Fruit fly (Drosophila melanogaster) ovary, adult (tissue): Measurements from ENCODE around the gene Axn.

Experiments
- CG17801 ChIP-seq: fragments of 200-800 bp; optimal IDR thresholded peaks from 2 replicates; lab custom pipeline; 2019; ENCODE audit warnings: missing biosample characterization, mild to moderate bottlenecking, missing genetic modification characterization, moderate library complexity; ENCODE audit not compliant: partially characterized antibody

Gene Axn

DNA sequence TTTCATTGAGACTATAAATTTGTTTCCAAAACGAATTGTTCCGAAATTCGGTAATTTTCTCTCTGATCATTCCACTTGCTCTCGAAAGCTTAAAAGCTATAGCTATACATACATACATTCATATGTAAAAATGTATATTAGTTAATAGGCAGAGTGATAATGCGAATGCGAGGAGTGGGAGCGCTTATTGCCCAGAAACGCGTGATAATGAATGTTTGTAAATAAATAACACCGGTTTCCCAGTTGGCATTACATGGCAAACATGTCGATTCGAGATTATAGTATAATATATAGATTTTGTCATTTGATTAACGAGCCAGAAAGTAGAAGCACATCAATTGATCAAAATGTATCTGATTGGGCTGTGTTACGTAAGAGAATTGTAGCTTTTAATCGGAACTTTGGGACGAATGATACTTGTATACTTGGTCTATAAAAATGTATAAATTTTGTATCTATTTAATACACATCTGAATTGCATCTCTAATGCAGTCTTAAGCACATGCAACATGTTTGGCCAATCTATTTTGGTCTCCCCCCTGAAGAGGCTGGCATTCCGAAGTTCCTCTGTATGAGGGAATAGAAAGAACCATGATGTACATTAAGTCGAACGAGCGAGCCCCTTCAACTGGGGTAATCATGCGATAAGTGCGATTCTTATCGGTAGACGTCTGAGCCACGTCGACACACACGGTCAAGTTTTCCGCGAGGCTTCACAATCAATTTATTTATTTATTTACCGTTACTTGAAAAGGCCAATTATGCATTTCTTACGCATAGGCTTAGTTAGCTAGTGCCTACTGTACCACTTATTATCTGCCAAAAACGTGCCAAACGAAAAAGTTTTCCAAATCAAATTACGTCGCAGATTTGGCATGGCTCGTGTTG, 9.8 kb upstream of the Axn start:
- TF ChIP-seq CG17801 (GFP tag; lab: Kevin White, UChicago), result no peak

DNA sequence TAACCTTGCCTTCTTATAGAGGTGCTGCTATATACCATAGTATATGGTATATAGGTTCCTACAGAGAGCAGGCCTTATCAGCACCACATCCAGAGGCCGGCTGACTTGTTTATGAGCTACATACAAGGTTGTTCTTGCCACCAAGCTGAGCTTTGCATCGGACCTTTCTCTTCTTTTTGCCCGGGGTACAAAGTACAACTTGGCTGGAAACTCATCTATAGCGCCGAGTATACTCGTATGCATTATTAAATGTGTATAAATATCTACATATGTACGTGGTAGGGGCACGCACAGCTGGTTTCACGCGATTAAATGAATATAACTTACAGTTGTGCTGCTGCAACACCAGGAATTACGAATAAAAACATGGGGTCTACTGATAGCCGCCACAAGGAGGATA, 8.7 kb upstream of the Axn start:
- no peak for TF ChIP-seq CG17801 (GFP tag; lab: Kevin White, UChicago)

- TF ChIP-seq CG17801 (GFP tag; lab: Kevin White, UChicago), result no peak
Observed at dm6 chr3R:30014480-30014879, 8.2 kb upstream of the Axn start.

DNA sequence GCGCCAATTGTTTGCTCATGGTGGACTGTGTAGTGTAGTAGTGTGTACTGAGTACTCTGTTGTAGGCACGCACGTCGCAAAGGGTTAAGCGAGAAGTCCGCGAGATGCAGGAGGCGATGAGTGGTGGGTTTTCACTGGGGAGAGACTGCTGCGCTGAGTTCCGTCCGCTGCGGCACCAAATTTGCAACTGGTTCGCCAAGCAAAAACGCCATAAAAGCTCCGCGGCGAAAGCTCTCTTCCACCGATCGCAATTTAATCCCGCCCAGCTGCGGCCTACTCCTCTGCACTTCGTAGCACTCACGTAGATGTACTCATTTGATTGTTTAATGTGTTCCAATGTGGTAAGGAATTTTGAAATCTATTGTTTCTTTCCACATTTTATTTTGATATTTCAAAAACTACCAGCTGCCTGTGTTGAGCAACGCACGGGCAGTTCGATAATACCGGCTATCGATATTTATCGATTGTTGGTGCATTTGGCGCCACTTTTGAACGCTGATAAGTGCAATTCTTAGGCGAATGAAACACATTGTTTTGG, 7.6 kb upstream of the Axn start, which contains the start of gene CG7920:
CG7920 (minus strand) TSS at position 308 of the 538 bp plus-strand sequence.
- peak; percentile 60 for TF ChIP-seq CG17801 (GFP tag; lab: Kevin White, UChicago)

- no peak for TF ChIP-seq CG17801 (GFP tag; lab: Kevin White, UChicago)
Observed at dm6 chr3R:30021009-30021408, 1.6 kb upstream of the Axn start.

DNA sequence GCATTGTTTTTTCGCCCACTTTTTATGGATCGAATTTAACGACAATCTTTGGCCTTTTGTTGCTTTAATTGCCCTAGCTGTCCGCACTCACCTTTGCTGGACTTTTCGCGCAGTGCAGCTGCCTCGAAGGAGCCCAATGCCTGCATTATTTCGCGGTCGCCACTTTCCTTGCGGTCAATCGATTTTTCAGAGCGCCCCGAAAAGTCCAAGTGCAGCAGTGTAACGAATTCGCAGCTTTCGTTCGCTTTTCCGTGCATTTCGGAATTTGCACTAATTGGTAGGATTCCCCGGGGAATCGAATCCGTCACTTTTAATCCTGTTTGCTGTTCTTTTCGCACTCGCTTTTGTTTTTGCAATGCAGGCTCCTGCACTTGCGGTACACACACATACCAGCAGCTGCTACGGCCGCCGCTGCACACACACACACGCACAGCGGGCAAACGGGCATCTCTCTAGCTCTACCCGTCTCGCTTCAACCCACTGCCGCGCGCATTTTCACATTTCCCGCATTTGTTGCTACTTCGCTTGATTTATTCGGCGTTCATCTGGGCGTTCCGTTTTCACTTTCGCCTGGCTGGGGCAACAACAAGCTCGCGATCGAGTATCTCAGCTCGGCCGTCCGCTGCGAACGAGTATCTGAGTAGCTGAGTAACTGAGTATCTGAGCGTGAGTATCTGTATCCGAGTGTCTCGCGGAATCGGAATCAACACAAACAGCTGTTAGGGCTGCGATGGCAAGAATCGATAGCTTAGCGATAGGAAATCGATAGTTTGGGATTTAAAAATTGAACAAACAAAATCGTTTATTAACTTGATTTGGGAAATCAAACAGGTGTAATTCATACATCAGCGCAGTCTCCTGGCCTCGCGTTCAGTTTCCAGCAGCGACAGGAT, 837 bp upstream of the Axn start, which contains the start of gene Mgat2:
Mgat2 (minus strand) TSS at position 663 of the 893 bp plus-strand sequence.
- TF ChIP-seq CG17801 (GFP tag; lab: Kevin White, UChicago), result peak; percentile 36

dm6 chr3R:30023445-30023844, 803 bp downstream of the Axn start:
- no peak for TF ChIP-seq CG17801 (GFP tag; lab: Kevin White, UChicago)

DNA sequence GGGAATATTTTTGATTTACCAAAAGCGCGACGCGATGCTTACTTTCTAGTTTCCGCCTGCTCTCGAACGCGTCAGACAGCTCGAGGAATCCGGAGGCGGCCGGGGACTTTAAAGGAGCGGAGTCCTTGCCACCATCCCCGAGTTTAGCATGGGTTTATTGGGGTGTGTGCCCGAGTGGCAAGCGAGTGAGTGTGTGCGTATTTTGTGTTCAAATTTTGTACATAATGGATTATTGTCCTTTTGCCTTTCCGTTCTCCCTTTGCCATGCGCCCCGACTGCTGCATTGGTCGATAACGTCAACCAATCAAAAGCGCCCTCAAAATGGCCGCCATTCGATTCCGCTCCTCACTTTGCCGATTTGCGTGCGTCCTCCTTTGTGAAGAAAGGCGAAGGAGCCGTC, 7.4 kb downstream of the Axn start:
- TF ChIP-seq CG17801 (GFP tag; lab: Kevin White, UChicago), result no peak

DNA sequence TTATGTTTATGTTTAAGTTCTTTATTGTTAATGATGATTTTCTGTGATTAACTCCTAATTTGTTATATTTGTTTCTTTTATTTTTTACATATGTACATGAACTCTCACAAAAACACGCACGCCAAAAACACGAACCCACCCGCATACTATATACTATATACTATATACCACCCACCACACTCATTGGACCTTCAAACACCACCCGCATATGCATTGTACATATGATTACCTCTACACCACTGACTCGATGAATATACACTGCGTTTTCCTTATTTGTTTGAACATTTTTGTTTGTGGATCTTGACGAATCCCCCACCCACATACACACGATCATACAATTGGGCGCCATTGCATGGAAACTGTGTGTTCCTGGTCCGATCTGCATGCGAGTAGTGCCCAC, 9.6 kb downstream of the Axn start:
- TF ChIP-seq CG17801 (GFP tag; lab: Kevin White, UChicago), result no peak

- TF ChIP-seq CG17801 (GFP tag; lab: Kevin White, UChicago), result no peak
Observed at dm6 chr3R:30036609-30037008, 14.0 kb downstream of the Axn start, which contains the start of gene ZIPIC. Gene ZIPIC, minus strand, starts transcription at chr3R:30036870.

DNA sequence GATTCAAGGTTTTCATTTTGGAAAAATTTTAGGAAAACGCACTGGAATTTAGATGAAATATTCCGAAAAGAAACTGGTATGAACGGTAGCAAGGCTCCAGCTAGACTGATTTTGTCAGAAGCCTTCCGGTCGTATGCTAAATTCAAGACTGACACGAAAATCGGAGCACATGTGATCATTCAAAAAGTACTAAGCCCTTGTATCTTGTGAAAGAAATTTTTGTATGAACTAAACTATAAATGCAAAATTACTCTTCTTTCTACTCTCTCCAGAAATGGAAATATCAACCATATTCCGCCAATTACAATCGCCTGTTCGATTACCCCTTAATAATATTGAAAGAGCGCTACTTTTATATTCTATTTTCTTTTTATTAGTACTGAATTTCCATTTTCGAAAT, 15.0 kb downstream of the Axn start, which contains the start of gene ocn:
ocn (minus strand) TSS at position 101 of the 400 bp plus-strand sequence.
- TF ChIP-seq CG17801 (GFP tag; lab: Kevin White, UChicago), result no peak

DNA sequence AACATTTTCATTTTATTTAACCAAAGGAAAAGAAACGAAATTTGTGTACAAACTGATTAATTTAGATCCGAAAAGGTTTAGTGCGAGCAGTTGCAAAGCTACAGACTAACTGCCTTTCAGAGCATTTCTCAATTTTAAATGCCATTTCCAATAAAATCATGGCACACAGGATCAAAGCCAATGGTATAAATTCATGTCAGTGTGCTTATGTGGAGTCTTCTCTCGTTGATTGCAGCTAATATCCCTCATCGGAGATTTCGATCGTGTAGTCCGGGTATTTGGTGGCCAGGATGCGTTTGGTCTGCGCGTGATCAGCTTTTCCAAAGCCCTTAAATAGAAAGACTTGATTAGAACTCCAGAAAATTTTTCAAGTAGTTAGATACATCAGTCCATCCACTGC, 16.0 kb downstream of the Axn start, which contains the start of gene janB:
janB (minus strand) TSS at position 101 of the 400 bp plus-strand sequence.
- TF ChIP-seq CG17801 (GFP tag; lab: Kevin White, UChicago), result no peak

dm6 chr3R:30039494-30039893, 16.9 kb downstream of the Axn start, which contains the start of the genes janA, Sry-alpha and Sry-beta:
Gene janA, minus strand, starts transcription at chr3R:30039533.
Gene Sry-alpha, plus strand, starts transcription at chr3R:30039719.
Gene Sry-beta, plus strand, starts transcription at chr3R:30039719.
- TF ChIP-seq CG17801 (GFP tag; lab: Kevin White, UChicago), result no peak

dm6 chr3R:30040879-30041278, 18.2 kb downstream of the Axn start:
- TF ChIP-seq CG17801 (GFP tag; lab: Kevin White, UChicago), result no peak
